Fruit fly (Drosophila melanogaster) whole organism, embryonic: ENCODE measurements around the gene ppk15.

Source experiments
- Antp ChIP-seq: fragments of 200-800 bp; sonication (Bioruptor generic); optimal IDR thresholded peaks from 3 replicates; lab custom pipeline; 2016; ENCODE audit warnings: missing biosample characterization, missing genetic modification characterization
- Blimp-1 ChIP-seq: fragments of 200-800 bp; sonication (Bioruptor generic); optimal IDR thresholded peaks from 3 replicates; lab custom pipeline; 2018; ENCODE audit warnings: missing biosample characterization, missing genetic modification characterization, mild to moderate bottlenecking, moderate library complexity, missing genetic modification reagents
- CG11247 ChIP-seq: fragments of 200-800 bp; sonication (Bioruptor generic); IDR thresholded peaks from 2 replicates; pipeline ENCODE4 v1.3.6; 2022; ENCODE audit warnings: missing biosample characterization, missing genetic modification characterization
- CG11695 ChIP-seq: fragments of 200-800 bp; sonication (Bioruptor generic); IDR thresholded peaks from 3 replicates; pipeline ENCODE4 v1.3.6; 2022; ENCODE audit warnings: missing biosample characterization, missing genetic modification characterization
- CG12236 ChIP-seq: fragments of 200-800 bp; sonication (Bioruptor generic); optimal IDR thresholded peaks from 2 replicates; lab custom pipeline; 2016; ENCODE audit warnings: missing biosample characterization, missing genetic modification characterization
- CG14441 ChIP-seq: fragments of 200-800 bp; sonication (Bioruptor generic); IDR thresholded peaks from 2 replicates; pipeline ENCODE4 v1.3.6; 2022; ENCODE audit warnings: missing biosample characterization, missing genetic modification characterization
- CG15011 ChIP-seq: fragments of 200-800 bp; sonication (Bioruptor generic); optimal IDR thresholded peaks from 3 replicates; lab custom pipeline; 2018; ENCODE audit warnings: missing biosample characterization, mild to moderate bottlenecking, missing genetic modification characterization
- CG15696 ChIP-seq: fragments of 200-800 bp; sonication (Bioruptor generic); optimal IDR thresholded peaks from 2 replicates; lab custom pipeline; 2019; ENCODE audit warnings: missing biosample characterization, mild to moderate bottlenecking, missing genetic modification characterization, moderate library complexity
- CG1603 ChIP-seq: fragments of 200-800 bp; sonication (Bioruptor generic); optimal IDR thresholded peaks from 2 replicates; lab custom pipeline; 2019; ENCODE audit warnings: missing biosample characterization, mild to moderate bottlenecking, missing genetic modification characterization, moderate library complexity
- CG2678 ChIP-seq: fragments of 200-800 bp; sonication (Bioruptor generic); optimal IDR thresholded peaks from 3 replicates; lab custom pipeline; 2019; ENCODE audit warnings: missing biosample characterization, mild to moderate bottlenecking, missing genetic modification characterization, moderate library complexity
- CG30431 ChIP-seq: fragments of 200-800 bp; sonication (Bioruptor generic); optimal IDR thresholded peaks from 2 replicates; lab custom pipeline; 2017; ENCODE audit warnings: missing biosample characterization, missing genetic modification characterization
- CG3407 ChIP-seq: fragments of 200-800 bp; sonication (Bioruptor generic); optimal IDR thresholded peaks from 2 replicates; lab custom pipeline; 2018; ENCODE audit warnings: missing biosample characterization, mild to moderate bottlenecking, missing genetic modification characterization
- CG4730 ChIP-seq: fragments of 200-800 bp; sonication (Bioruptor generic); IDR thresholded peaks from 2 replicates; pipeline ENCODE4 v1.3.6; 2022; ENCODE audit warnings: missing biosample characterization, missing genetic modification characterization
- CG6272 ChIP-seq: fragments of 200-800 bp; sonication (Bioruptor generic); IDR thresholded peaks from 2 replicates; pipeline ENCODE4 v1.3.6; 2022; ENCODE audit warnings: missing biosample characterization, missing genetic modification characterization
- CG7928 ChIP-seq: fragments of 200-800 bp; sonication (Bioruptor generic); optimal IDR thresholded peaks from 2 replicates; lab custom pipeline; 2017; ENCODE audit warnings: missing biosample characterization, mild to moderate bottlenecking, missing genetic modification characterization
- CG7987 ChIP-seq: fragments of 200-800 bp; sonication (Bioruptor generic); optimal IDR thresholded peaks from 2 replicates; lab custom pipeline; 2018; ENCODE audit warnings: missing biosample characterization, mild to moderate bottlenecking, missing genetic modification characterization, moderate library complexity
- CG8388 ChIP-seq: fragments of 200-800 bp; sonication (Bioruptor generic); optimal IDR thresholded peaks from 2 replicates; lab custom pipeline; 2019; ENCODE audit warnings: missing biosample characterization, mild to moderate bottlenecking, missing genetic modification characterization, moderate library complexity
- CG8924 ChIP-seq: fragments of 200-800 bp; optimal IDR thresholded peaks from 3 replicates; lab custom pipeline; 2019; ENCODE audit warnings: missing biosample characterization, mild to moderate bottlenecking, missing genetic modification characterization, moderate library complexity
- CG9609 ChIP-seq: fragments of 200-800 bp; sonication (Bioruptor generic); optimal IDR thresholded peaks from 3 replicates; lab custom pipeline; 2016; ENCODE audit warnings: missing biosample characterization, missing genetic modification characterization
- Camta ChIP-seq: fragments of 200-800 bp; sonication (Bioruptor generic); optimal IDR thresholded peaks from 2 replicates; lab custom pipeline; 2016; ENCODE audit warnings: missing biosample characterization, missing genetic modification characterization
- Dip2 ChIP-seq: fragments of 200-800 bp; sonication (Bioruptor generic); IDR thresholded peaks from 2 replicates; pipeline ENCODE4 v1.3.6; 2022; ENCODE audit warnings: missing biosample characterization, missing genetic modification characterization
- Dll ChIP-seq: fragments of 200-800 bp; sonication (Bioruptor generic); IDR thresholded peaks from 4 replicates; pipeline ENCODE4 v1.3.6; 2022; ENCODE audit warnings: missing biosample characterization, missing genetic modification characterization; ENCODE audit not compliant: partially characterized antibody
- Drgx ChIP-seq: fragments of 200-800 bp; sonication (Bioruptor generic); IDR thresholded peaks from 2 replicates; pipeline ENCODE4 v1.3.6; 2022; ENCODE audit warnings: missing biosample characterization, missing genetic modification characterization
- Fer1 ChIP-seq: fragments of 200-800 bp; sonication (Bioruptor generic); optimal IDR thresholded peaks from 2 replicates; lab custom pipeline; 2017; ENCODE audit warnings: missing biosample characterization, mild to moderate bottlenecking, missing genetic modification characterization
- Hand ChIP-seq: fragments of 200-800 bp; sonication (Bioruptor generic); optimal IDR thresholded peaks from 2 replicates; lab custom pipeline; 2017; ENCODE audit warnings: mild to moderate bottlenecking, missing biosample characterization, missing genetic modification reagents, missing genetic modification characterization
- Lpt ChIP-seq: fragments of >200 bp; optimal IDR thresholded peaks from 2 replicates; lab custom pipeline; 2018; ENCODE audit warnings: missing biosample characterization, missing genetic modification characterization
- MBD-R2 ChIP-seq: fragments of 200-800 bp; sonication (Bioruptor generic); IDR thresholded peaks from 2 replicates; pipeline ENCODE4 v1.3.6; 2022; ENCODE audit warnings: missing biosample characterization, missing genetic modification characterization
- Mrtf ChIP-seq: fragments of 200-800 bp; sonication (Bioruptor generic); IDR thresholded peaks from 3 replicates; pipeline ENCODE4 v1.3.6; 2022; ENCODE audit warnings: missing biosample characterization, missing genetic modification characterization
- Nf-YB ChIP-seq: fragments of 200-800 bp; sonication (Bioruptor generic); optimal IDR thresholded peaks from 3 replicates; lab custom pipeline; 2019; ENCODE audit warnings: missing biosample characterization, mild to moderate bottlenecking, missing genetic modification characterization, moderate library complexity
- Sry-β ChIP-seq: fragments of 200-800 bp; sonication (Bioruptor generic); optimal IDR thresholded peaks from 2 replicates; lab custom pipeline; 2018; ENCODE audit warnings: missing biosample characterization, mild to moderate bottlenecking, missing genetic modification characterization, moderate library complexity
- Vsx1 ChIP-seq: fragments of 200-800 bp; sonication (Bioruptor generic); optimal IDR thresholded peaks from 2 replicates; lab custom pipeline; 2017; ENCODE audit warnings: missing biosample characterization, mild to moderate bottlenecking, missing genetic modification characterization, missing genetic modification reagents
- btn ChIP-seq: fragments of 200-800 bp; sonication (Bioruptor generic); optimal IDR thresholded peaks from 2 replicates; lab custom pipeline; 2016; ENCODE audit warnings: missing biosample characterization, missing genetic modification characterization
- cad ChIP-seq: fragments of >200 bp; optimal IDR thresholded peaks from 2 replicates; lab custom pipeline; 2017; ENCODE audit warnings: missing biosample characterization, missing genetic modification characterization
- chn ChIP-seq: fragments of 200-800 bp; sonication (Bioruptor generic); optimal IDR thresholded peaks from 2 replicates; lab custom pipeline; 2016; ENCODE audit warnings: missing biosample characterization, missing genetic modification characterization
- corto ChIP-seq: fragments of 200-800 bp; sonication (Bioruptor generic); optimal IDR thresholded peaks from 2 replicates; lab custom pipeline; 2016; ENCODE audit warnings: missing biosample characterization, mild to moderate bottlenecking, missing genetic modification characterization, moderate library complexity
- esg ChIP-seq: fragments of 200-800 bp; sonication (Bioruptor generic); conservative IDR thresholded peaks from 2 replicates; pipeline ENCODE4 v1.3.6; 2022; ENCODE audit warnings: missing biosample characterization, missing genetic modification characterization
- eve ChIP-seq, 2 experiments: fragments of >200 bp; optimal IDR thresholded peaks; 2 replicates each; lab custom pipeline; 2017; ENCODE audit warnings: missing biosample characterization in 2 of 2, missing genetic modification characterization in 2 of 2
- fd64A ChIP-seq: fragments of 200-800 bp; sonication (Bioruptor generic); optimal IDR thresholded peaks from 3 replicates; lab custom pipeline; 2018; ENCODE audit warnings: missing biosample characterization, mild to moderate bottlenecking, missing genetic modification characterization
- ftz-f1 ChIP-seq: fragments of 200-800 bp; sonication (Bioruptor generic); optimal IDR thresholded peaks from 2 replicates; lab custom pipeline; 2016; ENCODE audit warnings: missing biosample characterization, missing genetic modification characterization
- ind ChIP-seq: fragments of 200-800 bp; sonication (Bioruptor generic); optimal IDR thresholded peaks from 3 replicates; lab custom pipeline; 2016; ENCODE audit warnings: missing biosample characterization, missing genetic modification characterization
- insv ChIP-seq, 2 experiments: fragments of 200-800 bp; sonication (Bioruptor generic); optimal IDR thresholded peaks; 3 replicates each; lab custom pipeline; 2016 to 2018; ENCODE audit warnings: missing biosample characterization in 2 of 2, missing genetic modification characterization in 2 of 2
- jigr1 ChIP-seq: fragments of 200-800 bp; sonication (Bioruptor generic); IDR thresholded peaks from 3 replicates; pipeline ENCODE4 v1.3.6; 2022; ENCODE audit warnings: missing biosample characterization, missing genetic modification characterization
- lab ChIP-seq: fragments of 200-800 bp; sonication (Bioruptor generic); optimal IDR thresholded peaks from 3 replicates; lab custom pipeline; 2017; ENCODE audit warnings: missing biosample characterization, missing genetic modification characterization, mild to moderate bottlenecking, moderate library complexity, missing genetic modification reagents
- lola ChIP-seq, 3 experiments: fragments of >200 bp in 2 of 3; fragments of 200-800 bp in 1 of 3; sonication (Bioruptor generic) in 1 of 3; optimal IDR thresholded peaks; 2 replicates each; lab custom pipeline; 2017 to 2019; ENCODE audit warnings: missing biosample characterization in 3 of 3, missing genetic modification characterization in 3 of 3, mild to moderate bottlenecking in 1 of 3, moderate library complexity in 1 of 3
- luna ChIP-seq: fragments of 200-800 bp; sonication (Bioruptor generic); optimal IDR thresholded peaks from 2 replicates; lab custom pipeline; 2016; ENCODE audit warnings: missing biosample characterization, missing genetic modification characterization
- mam ChIP-seq: fragments of 200-800 bp; sonication (Bioruptor generic); optimal IDR thresholded peaks from 3 replicates; lab custom pipeline; 2016; ENCODE audit warnings: missing biosample characterization, missing genetic modification characterization
- nom ChIP-seq: fragments of 200-800 bp; sonication (Bioruptor generic); optimal IDR thresholded peaks from 2 replicates; lab custom pipeline; 2017; ENCODE audit warnings: missing biosample characterization, missing genetic modification characterization, mild to moderate bottlenecking, moderate library complexity, missing genetic modification reagents
- unc-4 ChIP-seq: fragments of 200-800 bp; sonication (Bioruptor generic); IDR thresholded peaks from 2 replicates; pipeline ENCODE4 v1.3.6; 2022; ENCODE audit warnings: missing biosample characterization, missing genetic modification characterization; ENCODE audit not compliant: partially characterized antibody
- unpg ChIP-seq: fragments of 200-800 bp; sonication (Bioruptor generic); optimal IDR thresholded peaks from 3 replicates; lab custom pipeline; 2018; ENCODE audit warnings: missing biosample characterization, mild to moderate bottlenecking, missing genetic modification characterization, moderate library complexity
- zf30C ChIP-seq: fragments of 200-800 bp; sonication (Bioruptor generic); optimal IDR thresholded peaks from 3 replicates; lab custom pipeline; 2018; ENCODE audit warnings: missing biosample characterization, mild to moderate bottlenecking, missing genetic modification characterization

ppk15 gene

DNA sequence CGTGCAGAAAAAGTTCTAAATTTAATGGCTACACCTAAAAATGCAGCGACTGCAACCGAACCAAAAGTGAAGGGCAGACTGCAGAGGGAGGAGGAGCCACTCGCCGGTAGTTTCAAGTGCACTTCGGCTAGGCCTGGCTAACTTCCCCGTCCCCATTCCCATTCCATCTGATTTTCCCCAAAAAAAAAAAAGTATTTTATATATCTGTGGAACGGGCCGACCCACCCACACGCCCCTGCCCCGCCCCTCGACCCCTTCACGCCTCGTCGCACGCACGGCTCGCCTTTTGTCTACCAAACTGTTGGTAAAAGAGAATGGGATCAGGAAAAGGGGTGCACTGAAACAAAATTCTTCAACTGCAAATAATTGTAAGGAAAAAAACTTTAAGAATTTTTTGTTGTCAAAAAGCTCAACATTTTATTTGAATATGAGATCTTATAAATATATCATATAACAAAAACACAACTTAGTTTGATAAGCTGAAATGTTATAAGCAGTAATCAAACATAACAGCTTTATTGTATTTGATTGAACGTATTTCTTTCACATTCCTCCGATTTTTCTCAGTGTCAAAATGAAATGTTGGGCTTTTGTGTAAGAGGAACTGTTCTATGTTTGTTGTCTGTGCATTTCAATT is 40.5 kb upstream of the ppk15 start (continued):
- TF ChIP-seq zf30C (GFP tag; lab: Kevin White, UChicago) = no peak
- TF ChIP-seq ind = peak; percentile 35
- peak; percentile 59 for TF ChIP-seq CG14441
- TF ChIP-seq chn (GFP tag; lab: Kevin White, UChicago) = no peak
- peak; percentile 14 for TF ChIP-seq Nf-YB (GFP tag; lab: Kevin White, UChicago)
- TF ChIP-seq CG9609 (GFP tag; lab: Kevin White, UChicago) = no peak
- TF ChIP-seq CG12236 (GFP tag; lab: Kevin White, UChicago) = no peak
- TF ChIP-seq unpg = peak; percentile 64
- no peak for TF ChIP-seq eve (GFP tag; optimal IDR thresholded peaks at IDR 0.05; lab: Kevin White, UChicago)
- no peak for TF ChIP-seq btn (GFP tag; lab: Kevin White, UChicago)
- TF ChIP-seq CG1603 (tag; lab: Kevin White, UChicago) = peak; percentile 6
- no peak for TF ChIP-seq MBD-R2
- no peak for TF ChIP-seq Antp (GFP tag; lab: Kevin White, UChicago)
- no peak for TF ChIP-seq jigr1 (GFP tag; lab: Robert Waterston, UW)
- TF ChIP-seq Mrtf (GFP tag; lab: Robert Waterston, UW) = no peak
- no peak for TF ChIP-seq Fer1 (GFP tag; lab: Kevin White, UChicago)
- peak; percentile 84 for TF ChIP-seq CG2678
- no peak for TF ChIP-seq CG30431 (GFP tag; lab: Kevin White, UChicago)
- TF ChIP-seq esg (GFP tag; lab: Robert Waterston, UW) = no peak
- TF ChIP-seq Hand (GFP tag; lab: Kevin White, UChicago) = no peak
- TF ChIP-seq Blimp-1 = peak; percentile 88
- peak; percentile 25 for TF ChIP-seq CG15011 (GFP tag; lab: Kevin White, UChicago)
- no peak for TF ChIP-seq Dll (GFP tag; lab: Robert Waterston, UW)
- peak; percentile 1 for TF ChIP-seq CG15696
- TF ChIP-seq nom = no peak
- no peak for TF ChIP-seq Vsx1 (GFP tag; lab: Kevin White, UChicago)
- peak; percentile 65 for TF ChIP-seq CG8388
- no peak for TF ChIP-seq CG4730
- TF ChIP-seq CG7987 (GFP tag; lab: Kevin White, UChicago) = no peak
- no peak for TF ChIP-seq CG6272 (GFP tag; lab: Robert Waterston, UW)
- TF ChIP-seq CG11247 = no peak
- no peak for TF ChIP-seq mam
- TF ChIP-seq ftz-f1 (GFP tag; lab: Kevin White, UChicago) = no peak
- TF ChIP-seq Dip2 (GFP tag; lab: Robert Waterston, UW) = no peak
- no peak for TF ChIP-seq insv (GFP tag; optimal IDR thresholded peaks at IDR 0.05; lab: Kevin White, UChicago)
- TF ChIP-seq CG11695 (GFP tag; lab: Robert Waterston, UW) = peak; percentile 50; the same call in 2 of the 3 replicates
- no peak for TF ChIP-seq Lpt
- TF ChIP-seq Camta (GFP tag; lab: Kevin White, UChicago) = no peak
- peak in 1 of 3 experiments; percentile 33 for TF ChIP-seq lola (GFP tag; optimal IDR thresholded peaks at IDR 0.05; lab: Kevin White, UChicago)
- TF ChIP-seq unc-4 = no peak
- peak; percentile 27 for TF ChIP-seq CG3407 (GFP tag; lab: Kevin White, UChicago)
- no peak for TF ChIP-seq fd64A (GFP tag; lab: Kevin White, UChicago)
- TF ChIP-seq CG8924 (tag; lab: Kevin White, UChicago) = no peak
- no peak for TF ChIP-seq CG7928 (GFP tag; lab: Kevin White, UChicago)
- TF ChIP-seq Drgx = peak; percentile 58
- TF ChIP-seq luna = no peak
- peak; percentile 65 for TF ChIP-seq lab (GFP tag; lab: Kevin White, UChicago)
- TF ChIP-seq cad = no peak
- no peak for TF ChIP-seq corto (GFP tag; lab: Kevin White, UChicago)
- no peak for TF ChIP-seq Sry-β (GFP tag; lab: Kevin White, UChicago)
